Worm (Caenorhabditis elegans) whole organism, midembryonic: ENCODE data around the gene sri-9.

Experiments
- T22C8.4 ChIP-seq: fragments of 200-800 bp; sonication (Bioruptor generic); IDR thresholded peaks from 2 replicates; pipeline ENCODE4 v1.3.6; 2022; ENCODE audit warnings: missing genetic modification characterization, missing compliant biosample characterization
- cog-1 ChIP-seq: sonication (generic microtip); optimal IDR thresholded peaks from 2 replicates; lab custom pipeline; 2016; ENCODE audit warnings: missing genetic modification characterization, missing compliant biosample characterization
- med-1 ChIP-seq: sonication (generic microtip); optimal IDR thresholded peaks from 2 replicates; lab custom pipeline; 2017; ENCODE audit warnings: missing genetic modification characterization, mild to moderate bottlenecking, missing compliant biosample characterization, antibody characterized with exemption, missing genetic modification reagents; ENCODE audit not compliant: insufficient read depth
- ref-1 ChIP-seq: fragments of 200-800 bp; sonication (Bioruptor generic); conservative IDR thresholded peaks from 2 replicates; pipeline ENCODE4 v1.3.6; 2022; ENCODE audit warnings: missing genetic modification reagents, missing genetic modification characterization, missing compliant biosample characterization
- tab-1 ChIP-seq: fragments of 200-800 bp; sonication (Bioruptor generic); IDR thresholded peaks from 2 replicates; pipeline ENCODE4 v1.3.6; 2022; ENCODE audit warnings: missing genetic modification characterization, missing compliant biosample characterization
- ztf-23 ChIP-seq: fragments of 200-800 bp; sonication (Bioruptor generic); IDR thresholded peaks from 2 replicates; pipeline ENCODE4 v1.3.6; 2022; ENCODE audit warnings: missing genetic modification reagents, missing genetic modification characterization, missing compliant biosample characterization
- ztf-29 ChIP-seq: fragments of 200-800 bp; sonication (Bioruptor generic); IDR thresholded peaks from 2 replicates; pipeline ENCODE4 v1.3.6; 2022; ENCODE audit warnings: missing genetic modification reagents, missing genetic modification characterization, missing compliant biosample characterization

DNA sequence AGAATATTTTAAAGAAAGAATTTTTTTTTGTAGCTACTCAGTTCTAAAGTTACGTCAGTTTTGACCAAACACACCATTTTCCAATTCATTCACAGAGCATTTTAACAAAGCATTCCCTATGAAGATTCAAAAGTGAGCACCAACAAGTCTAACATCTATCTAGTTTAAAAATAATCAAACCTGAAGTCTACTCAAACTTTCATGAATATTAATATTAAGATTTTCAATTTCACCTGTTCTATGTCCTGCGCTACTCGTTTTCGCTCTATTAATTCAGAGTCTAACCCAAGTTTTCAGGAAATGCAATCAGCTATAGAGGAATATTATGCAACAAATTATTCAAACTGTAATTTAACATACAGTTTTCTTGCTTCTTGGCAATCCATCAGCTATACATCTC lies 29.1 kb upstream of the sri-9 start, which contains the start of gene srh-119:
- TF ChIP-seq ztf-29 (GFP tag; lab: Robert Waterston, UW) (no peak), med-1 (GFP tag; lab: Kevin White, UChicago) (no peak), ref-1 (GFP tag; lab: Robert Waterston, UW) (no peak), tab-1 (GFP tag; lab: Robert Waterston, UW) (no peak), cog-1 (no peak), T22C8.4 (GFP tag; lab: Robert Waterston, UW) (no peak), ztf-23 (GFP tag; lab: Robert Waterston, UW) (no peak)
